Fruit fly (Drosophila melanogaster) whole organism, embryonic: ENCODE measurements around the gene dachs.

Experiments used
- Asciz ChIP-seq: fragments of 200-800 bp; sonication (Bioruptor generic); optimal IDR thresholded peaks from 2 replicates; lab custom pipeline; 2017; ENCODE audit warnings: missing biosample characterization, mild to moderate bottlenecking, missing genetic modification characterization, missing genetic modification reagents
- Atf3 ChIP-seq: fragments of 200-800 bp; sonication (Bioruptor generic); optimal IDR thresholded peaks from 3 replicates; lab custom pipeline; 2016; ENCODE audit warnings: missing biosample characterization, missing genetic modification characterization
- Awh ChIP-seq: fragments of 200-800 bp; sonication (Bioruptor generic); IDR thresholded peaks from 2 replicates; pipeline ENCODE4, ENCODE4 v1.3.6; 2022; ENCODE audit warnings: missing biosample characterization, missing genetic modification characterization
- CG10565 ChIP-seq: fragments of 200-800 bp; sonication (Bioruptor generic); optimal IDR thresholded peaks from 3 replicates; lab custom pipeline; 2016; ENCODE audit warnings: missing biosample characterization, mild to moderate bottlenecking, missing genetic modification characterization
- CG10959 ChIP-seq: fragments of 200-800 bp; sonication (Bioruptor generic); IDR thresholded peaks from 2 replicates; pipeline ENCODE4 v1.3.6; 2022; ENCODE audit warnings: missing biosample characterization, missing genetic modification characterization
- CG10979 ChIP-seq: fragments of 200-800 bp; sonication (Bioruptor generic); optimal IDR thresholded peaks from 2 replicates; lab custom pipeline; 2018; ENCODE audit warnings: missing biosample characterization, mild to moderate bottlenecking, missing genetic modification characterization, moderate library complexity
- CG12071 ChIP-seq: fragments of 200-800 bp; sonication (Bioruptor generic); optimal IDR thresholded peaks from 3 replicates; lab custom pipeline; 2018; ENCODE audit warnings: missing biosample characterization, mild to moderate bottlenecking, missing genetic modification characterization
- CG12104 ChIP-seq: fragments of 200-800 bp; sonication (Bioruptor generic); optimal IDR thresholded peaks from 3 replicates; lab custom pipeline; 2016; ENCODE audit warnings: missing biosample characterization, missing genetic modification characterization
- CG13775 ChIP-seq: fragments of 200-800 bp; sonication (Bioruptor generic); optimal IDR thresholded peaks from 3 replicates; lab custom pipeline; 2017; ENCODE audit warnings: missing biosample characterization, mild to moderate bottlenecking, missing genetic modification characterization
- CG14014 ChIP-seq: fragments of 200-800 bp; sonication (Bioruptor generic); IDR thresholded peaks from 2 replicates; pipeline ENCODE4 v1.3.6; 2022; ENCODE audit warnings: missing biosample characterization, missing genetic modification characterization
- CG14710 ChIP-seq: fragments of 200-800 bp; sonication (Bioruptor generic); optimal IDR thresholded peaks from 3 replicates; lab custom pipeline; 2019; ENCODE audit warnings: missing biosample characterization, mild to moderate bottlenecking, missing genetic modification characterization, moderate library complexity
- CG15011 ChIP-seq: fragments of 200-800 bp; sonication (Bioruptor generic); optimal IDR thresholded peaks from 3 replicates; lab custom pipeline; 2018; ENCODE audit warnings: missing biosample characterization, mild to moderate bottlenecking, missing genetic modification characterization
- CG17359 ChIP-seq: fragments of 200-800 bp; sonication (Bioruptor generic); optimal IDR thresholded peaks from 3 replicates; lab custom pipeline; 2018; ENCODE audit warnings: missing biosample characterization, mild to moderate bottlenecking, missing genetic modification characterization, moderate library complexity
- CG17612 ChIP-seq: fragments of 200-800 bp; sonication (Bioruptor generic); IDR thresholded peaks from 2 replicates; pipeline ENCODE4 v1.3.6; 2022; ENCODE audit warnings: missing biosample characterization, missing genetic modification characterization
- CG17829 ChIP-seq: fragments of 200-800 bp; optimal IDR thresholded peaks from 2 replicates; lab custom pipeline; 2019; ENCODE audit warnings: missing biosample characterization, mild to moderate bottlenecking, missing genetic modification characterization, moderate library complexity
- CG18599 ChIP-seq: fragments of 200-800 bp; sonication (Bioruptor generic); optimal IDR thresholded peaks from 3 replicates; lab custom pipeline; 2017; ENCODE audit warnings: missing biosample characterization, missing genetic modification characterization, mild to moderate bottlenecking, moderate library complexity, missing genetic modification reagents
- CG32532 ChIP-seq: fragments of 200-800 bp; sonication (Bioruptor generic); IDR thresholded peaks from 2 replicates; pipeline ENCODE4 v1.3.6; 2022; ENCODE audit warnings: missing biosample characterization, missing genetic modification characterization
- CG3281 ChIP-seq: fragments of 200-800 bp; sonication (Bioruptor generic); optimal IDR thresholded peaks from 3 replicates; lab custom pipeline; 2017; ENCODE audit warnings: missing biosample characterization, mild to moderate bottlenecking, missing genetic modification characterization
- CG4424 ChIP-seq: fragments of 200-800 bp; sonication (Bioruptor generic); optimal IDR thresholded peaks from 3 replicates; lab custom pipeline; 2016; ENCODE audit warnings: missing biosample characterization, missing genetic modification characterization
- CG4707 ChIP-seq: fragments of 200-800 bp; sonication (Bioruptor generic); optimal IDR thresholded peaks from 2 replicates; lab custom pipeline; 2018; ENCODE audit warnings: missing biosample characterization, mild to moderate bottlenecking, missing genetic modification characterization, moderate library complexity
- CG7839 ChIP-seq: fragments of 200-800 bp; sonication (Bioruptor generic); optimal IDR thresholded peaks from 3 replicates; lab custom pipeline; 2018; ENCODE audit warnings: missing biosample characterization, mild to moderate bottlenecking, missing genetic modification characterization, moderate library complexity
- CG9215 ChIP-seq: fragments of 200-800 bp; sonication (Bioruptor generic); IDR thresholded peaks from 2 replicates; pipeline ENCODE4 v1.3.6; 2022; ENCODE audit warnings: missing biosample characterization, missing genetic modification characterization
- CTCF ChIP-seq: fragments of 200-800 bp; sonication (Bioruptor generic); optimal IDR thresholded peaks from 2 replicates; lab custom pipeline; 2017; ENCODE audit warnings: missing biosample characterization, mild to moderate bottlenecking, missing genetic modification characterization, moderate library complexity
- Deaf1 ChIP-seq: fragments of 200-800 bp; optimal IDR thresholded peaks from 3 replicates; lab custom pipeline; 2019; ENCODE audit warnings: missing biosample characterization, mild to moderate bottlenecking, missing genetic modification characterization, moderate library complexity
- Gsc ChIP-seq: fragments of 200-800 bp; sonication (Bioruptor generic); IDR thresholded peaks from 2 replicates; pipeline ENCODE4 v1.3.6; 2022; ENCODE audit warnings: missing biosample characterization, missing genetic modification characterization
- H2.0 ChIP-seq: fragments of 200-800 bp; sonication (Bioruptor generic); IDR thresholded peaks from 2 replicates; pipeline ENCODE4 v1.3.6; 2022; ENCODE audit warnings: missing biosample characterization, missing genetic modification characterization
- Kr ChIP-seq: fragments of 200-800 bp; sonication (Bioruptor generic); optimal IDR thresholded peaks from 2 replicates; lab custom pipeline; 2017; ENCODE audit warnings: missing biosample characterization, mild to moderate bottlenecking, missing genetic modification characterization
- Nf-YB ChIP-seq: fragments of 200-800 bp; sonication (Bioruptor generic); optimal IDR thresholded peaks from 3 replicates; lab custom pipeline; 2019; ENCODE audit warnings: missing biosample characterization, mild to moderate bottlenecking, missing genetic modification characterization, moderate library complexity
- Rfx ChIP-seq: fragments of 200-800 bp; sonication (Bioruptor generic); IDR thresholded peaks from 2 replicates; pipeline ENCODE4 v1.3.6; 2022; ENCODE audit warnings: missing biosample characterization, missing genetic modification characterization
- Sin3A ChIP-seq: fragments of >200 bp; optimal IDR thresholded peaks from 2 replicates; lab custom pipeline; 2018
- Stat92E ChIP-seq, 3 experiments: fragments of >200 bp in 2 of 3; fragments of 200-800 bp in 1 of 3; sonication (Bioruptor generic) in 1 of 3; optimal IDR thresholded peaks; 2 replicates each; lab custom pipeline; 2017 to 2019; ENCODE audit warnings: missing biosample characterization in 3 of 3, missing genetic modification characterization in 3 of 3, mild to moderate bottlenecking in 1 of 3, moderate library complexity in 1 of 3
- YL-1 ChIP-seq: fragments of 200-800 bp; sonication (Bioruptor generic); optimal IDR thresholded peaks from 3 replicates; lab custom pipeline; 2017; ENCODE audit warnings: missing biosample characterization, mild to moderate bottlenecking, missing genetic modification characterization
- al ChIP-seq: fragments of 200-800 bp; sonication (Bioruptor generic); IDR thresholded peaks from 2 replicates; pipeline ENCODE4 v1.3.6; 2022; ENCODE audit warnings: missing biosample characterization, missing genetic modification characterization
- ash1 ChIP-seq: fragments of 200-800 bp; sonication (Bioruptor generic); optimal IDR thresholded peaks from 2 replicates; lab custom pipeline; 2018; ENCODE audit warnings: missing biosample characterization, mild to moderate bottlenecking, missing genetic modification characterization
- chinmo ChIP-seq: fragments of 200-800 bp; sonication (Bioruptor generic); IDR thresholded peaks from 4 replicates; pipeline ENCODE4 v1.3.6; 2022; ENCODE audit warnings: missing biosample characterization, missing genetic modification characterization; ENCODE audit not compliant: partially characterized antibody
- chn ChIP-seq: fragments of 200-800 bp; sonication (Bioruptor generic); optimal IDR thresholded peaks from 2 replicates; lab custom pipeline; 2016; ENCODE audit warnings: missing biosample characterization, missing genetic modification characterization
- dati ChIP-seq: fragments of 200-800 bp; sonication (Bioruptor generic); IDR thresholded peaks from 2 replicates; pipeline ENCODE4 v1.3.6; 2022; ENCODE audit warnings: missing biosample characterization, missing genetic modification characterization
- emc ChIP-seq: fragments of 200-800 bp; sonication (Bioruptor generic); optimal IDR thresholded peaks from 2 replicates; lab custom pipeline; 2016; ENCODE audit warnings: missing biosample characterization, missing genetic modification characterization
- gcm2 ChIP-seq: fragments of 200-800 bp; sonication (Bioruptor generic); optimal IDR thresholded peaks from 2 replicates; lab custom pipeline; 2016; ENCODE audit warnings: missing biosample characterization, missing genetic modification characterization
- kay ChIP-seq: fragments of 200-800 bp; sonication (Bioruptor generic); optimal IDR thresholded peaks from 2 replicates; lab custom pipeline; 2016; ENCODE audit warnings: missing biosample characterization, missing genetic modification characterization
- knrl ChIP-seq: fragments of 200-800 bp; sonication (Bioruptor generic); IDR thresholded peaks from 3 replicates; pipeline ENCODE4 v1.3.6; 2022; ENCODE audit warnings: missing biosample characterization, missing genetic modification characterization; ENCODE audit not compliant: partially characterized antibody
- maf-S ChIP-seq: fragments of 200-800 bp; sonication (Bioruptor generic); optimal IDR thresholded peaks from 2 replicates; lab custom pipeline; 2016; ENCODE audit warnings: missing biosample characterization, missing genetic modification characterization
- org-1 ChIP-seq: fragments of 200-800 bp; sonication (Bioruptor generic); optimal IDR thresholded peaks from 2 replicates; lab custom pipeline; 2017; ENCODE audit warnings: missing biosample characterization, missing genetic modification characterization
- pb ChIP-seq: fragments of 200-800 bp; sonication (Bioruptor generic); optimal IDR thresholded peaks from 3 replicates; lab custom pipeline; 2016; ENCODE audit warnings: missing biosample characterization, missing genetic modification characterization
- schlank ChIP-seq: fragments of 200-800 bp; sonication (Bioruptor generic); optimal IDR thresholded peaks from 2 replicates; lab custom pipeline; 2018; ENCODE audit warnings: missing biosample characterization, mild to moderate bottlenecking, missing genetic modification characterization
- sens ChIP-seq: fragments of 200-800 bp; sonication (Bioruptor generic); peaks from one replicate; lab custom pipeline; 2016; ENCODE audit warnings: missing biosample characterization, missing genetic modification characterization
- sob ChIP-seq: fragments of 200-800 bp; sonication (Bioruptor generic); IDR thresholded peaks from 2 replicates; pipeline ENCODE4 v1.3.6; 2022; ENCODE audit warnings: missing biosample characterization, missing genetic modification characterization
- ssp ChIP-seq: fragments of 200-800 bp; sonication (Bioruptor generic); IDR thresholded peaks from 2 replicates; pipeline ENCODE4 v1.3.6; 2022; ENCODE audit warnings: missing biosample characterization, missing genetic modification characterization
- tin ChIP-seq: fragments of 200-800 bp; sonication (Bioruptor generic); optimal IDR thresholded peaks from 3 replicates; lab custom pipeline; 2016; ENCODE audit warnings: missing biosample characterization, missing genetic modification characterization
- wek ChIP-seq: fragments of 200-800 bp; sonication (Bioruptor generic); optimal IDR thresholded peaks from 3 replicates; lab custom pipeline; 2018; ENCODE audit warnings: missing biosample characterization, mild to moderate bottlenecking, missing genetic modification characterization, moderate library complexity
- wor ChIP-seq: fragments of 200-800 bp; sonication (Bioruptor generic); IDR thresholded peaks from 2 replicates; pipeline ENCODE4 v1.3.6; 2022; ENCODE audit warnings: missing biosample characterization, missing genetic modification characterization
- zen ChIP-seq: fragments of 200-800 bp; sonication (Bioruptor generic); optimal IDR thresholded peaks from 3 replicates; lab custom pipeline; 2018; ENCODE audit warnings: missing biosample characterization, mild to moderate bottlenecking, missing genetic modification characterization, moderate library complexity

Gene dachs

dm6 chr2L:8514748-8515147, 48.1 kb downstream of the dachs start, which contains the start of the genes CG13097 and PIG-U (continued):
- peak; percentile 82 for TF ChIP-seq CG13775 (GFP tag; lab: Kevin White, UChicago)
- TF ChIP-seq CG9215 (GFP tag; lab: Robert Waterston, UW), result peak; percentile 72
- peak; percentile 44 for TF ChIP-seq Nf-YB (GFP tag; lab: Kevin White, UChicago)
- TF ChIP-seq sens (GFP tag; lab: Kevin White, UChicago), result peak; percentile 97
- no peak for TF ChIP-seq CG15011 (GFP tag; lab: Kevin White, UChicago)
- TF ChIP-seq CG14014 (GFP tag; lab: Robert Waterston, UW), result peak; percentile 73
- TF ChIP-seq CG32532 (GFP tag; lab: Robert Waterston, UW), result peak; percentile 83
- peak; percentile 90 for TF ChIP-seq CG17829 (tag; lab: Kevin White, UChicago)
- TF ChIP-seq H2.0, result peak; percentile 79
- peak; percentile 75 for TF ChIP-seq CG7839 (tag; lab: Kevin White, UChicago)
- TF ChIP-seq CG12071 (GFP tag; lab: Kevin White, UChicago), result no peak
- peak; percentile 95 for TF ChIP-seq knrl (GFP tag; lab: Robert Waterston, UW)
- peak; percentile 56 for TF ChIP-seq Atf3
- TF ChIP-seq CG12104 (GFP tag; lab: Kevin White, UChicago), result peak; percentile 57
- peak; percentile 89 for TF ChIP-seq CG14710 (tag; lab: Kevin White, UChicago)
- no peak for TF ChIP-seq dati (GFP tag; lab: Robert Waterston, UW)
- no peak for TF ChIP-seq Kr (GFP tag; lab: Kevin White, UChicago)
- TF ChIP-seq CG3281, result peak; percentile 77
- peak; percentile 71 for TF ChIP-seq maf-S (GFP tag; lab: Kevin White, UChicago)
- TF ChIP-seq Rfx, result peak; percentile 90
- peak; percentile 71 for TF ChIP-seq Sin3A
- peak; percentile 74 for TF ChIP-seq CG17359 (tag; lab: Kevin White, UChicago)
- peak; percentile 74 for TF ChIP-seq ssp (GFP tag; lab: Robert Waterston, UW)
- TF ChIP-seq YL-1 (GFP tag; lab: Kevin White, UChicago), result peak; percentile 70
- TF ChIP-seq CTCF (GFP tag; lab: Kevin White, UChicago), result peak; percentile 13
- no peak for TF ChIP-seq chinmo (GFP tag; lab: Robert Waterston, UW)
- peak; percentile 35 for TF ChIP-seq Deaf1 (tag; lab: Kevin White, UChicago)
- no peak for TF ChIP-seq Gsc
- TF ChIP-seq wor (GFP tag; lab: Robert Waterston, UW), result peak; percentile 51
- TF ChIP-seq Asciz (GFP tag; lab: Kevin White, UChicago), result no peak
- TF ChIP-seq CG18599 (GFP tag; lab: Kevin White, UChicago), result no peak
- TF ChIP-seq CG10979, result peak; percentile 72
- TF ChIP-seq pb, result peak; percentile 10
- TF ChIP-seq CG10565, result peak; percentile 71
- TF ChIP-seq CG4707 (GFP tag; lab: Kevin White, UChicago), result no peak
- TF ChIP-seq gcm2 (GFP tag; lab: Kevin White, UChicago), result no peak
- TF ChIP-seq al, result peak; percentile 80
- TF ChIP-seq emc (GFP tag; lab: Kevin White, UChicago), result no peak
- TF ChIP-seq wek (GFP tag; lab: Kevin White, UChicago), result no peak
- TF ChIP-seq Awh (GFP tag; lab: Robert Waterston, UW), result 0 out of 2 replicates have a peak, but pooled peaks have one; percentile 13
- peak; percentile 88 for TF ChIP-seq chn (GFP tag; lab: Kevin White, UChicago)
- TF ChIP-seq tin, result peak; percentile 88
- peak; percentile 94 for TF ChIP-seq sob (GFP tag; lab: Robert Waterston, UW)
- TF ChIP-seq CG10959 (GFP tag; lab: Robert Waterston, UW), result peak; percentile 58; the same call in 1 of the 2 replicates
- no peak for TF ChIP-seq ash1 (GFP tag; lab: Kevin White, UChicago)
- peak; percentile 69 for TF ChIP-seq kay (GFP tag; lab: Kevin White, UChicago)
- peak; percentile 24 for TF ChIP-seq org-1 (GFP tag; lab: Kevin White, UChicago)
- no peak for TF ChIP-seq CG17612 (GFP tag; lab: Robert Waterston, UW)
- TF ChIP-seq CG4424, result peak; percentile 87
- TF ChIP-seq zen (tag; lab: Kevin White, UChicago), result peak; percentile 78
- peak; percentile 50 for TF ChIP-seq schlank (tag; lab: Kevin White, UChicago)
- peak in 1 of 3 experiments; percentile 23 for TF ChIP-seq Stat92E (GFP tag; optimal IDR thresholded peaks at IDR 0.05; lab: Kevin White, UChicago)
